Fruit fly (Drosophila melanogaster) whole organism, adult: ENCODE measurements around the gene CG5390.

Experiments used
- CG14711 ChIP-seq: fragments of 200-800 bp; sonication (Bioruptor generic); optimal IDR thresholded peaks from 2 replicates; lab custom pipeline; 2018; ENCODE audit warnings: missing biosample characterization, mild to moderate bottlenecking, missing genetic modification characterization, moderate library complexity
- CG5204 ChIP-seq: fragments of 200-800 bp; sonication (Bioruptor generic); optimal IDR thresholded peaks from 2 replicates; lab custom pipeline; 2016; ENCODE audit warnings: missing biosample characterization, missing genetic modification characterization
- Clk ChIP-seq: fragments of 200-800 bp; sonication (Bioruptor generic); optimal IDR thresholded peaks from 2 replicates; lab custom pipeline; 2017; ENCODE audit warnings: missing biosample characterization, missing genetic modification characterization
- cic ChIP-seq: fragments of 200-800 bp; sonication (Bioruptor generic); optimal IDR thresholded peaks from 2 replicates; lab custom pipeline; 2017; ENCODE audit warnings: missing biosample characterization, mild to moderate bottlenecking, missing genetic modification characterization, moderate library complexity
- toe ChIP-seq: fragments of 200-800 bp; sonication (Bioruptor generic); optimal IDR thresholded peaks from 2 replicates; lab custom pipeline; 2016; ENCODE audit warnings: missing biosample characterization, missing genetic modification characterization

- TF ChIP-seq toe (GFP tag; lab: Kevin White, UChicago), result no peak
- no peak for TF ChIP-seq cic (GFP tag; lab: Kevin White, UChicago)
- TF ChIP-seq CG5204 (GFP tag; lab: Kevin White, UChicago), result no peak
- TF ChIP-seq CG14711 (tag; lab: Kevin White, UChicago), result no peak
- no peak for TF ChIP-seq Clk (GFP tag; lab: Kevin White, UChicago)
Measured at dm6 chr2L:10298306-10298705, 8.1 kb downstream of the CG5390 start.
